Fruit fly (Drosophila melanogaster) S2 (cell line): ENCODE measurements around the gene Zasp67.

Experiments
- CG8478 ChIP-seq: fragments of >200 bp; optimal IDR thresholded peaks from 2 replicates; lab custom pipeline; 2018
- CTCF ChIP-seq, 2 experiments: fragments of >200 bp; optimal IDR thresholded peaks; 2 replicates each; lab custom pipeline; 2018

- TF ChIP-seq CTCF (optimal IDR thresholded peaks at IDR 0.05; lab: Kevin White, UChicago): no peak
- TF ChIP-seq CG8478 (lab: Kevin White, UChicago): no peak
Measured at dm6 chr3L:9815705-9816104, 18.2 kb upstream of the Zasp67 start.
